Worm (Caenorhabditis elegans) whole organism, mixed stage, embryonic: ENCODE results near the gene wht-2.

ENCODE experiments used
- blmp-1 ChIP-seq: fragments of 150-350 bp; optimal IDR thresholded peaks from 2 replicates; lab custom pipeline; 2014; ENCODE audit warnings: missing biosample characterization, missing genetic modification characterization
- elt-1 ChIP-seq: sonication (generic microtip); optimal IDR thresholded peaks from 2 replicates; lab custom pipeline; 2017; ENCODE audit warnings: missing genetic modification characterization, mild to moderate bottlenecking, missing compliant biosample characterization, antibody characterized with exemption, moderate library complexity, borderline replicate concordance; ENCODE audit not compliant: insufficient read depth
- elt-3 ChIP-seq: fragments of 150-350 bp; optimal IDR thresholded peaks from 2 replicates; lab custom pipeline; 2014; ENCODE audit warnings: missing biosample characterization, missing genetic modification characterization
- ham-2 ChIP-seq: fragments of 200-800 bp; sonication (Bioruptor generic); optimal IDR thresholded peaks from 2 replicates; lab custom pipeline; 2018; ENCODE audit warnings: mild to moderate bottlenecking, missing genetic modification characterization, missing compliant biosample characterization
- lin-13 ChIP-seq: fragments of 150-350 bp; optimal IDR thresholded peaks from 2 replicates; lab custom pipeline; 2014; ENCODE audit warnings: missing biosample characterization, missing genetic modification characterization
- lsy-2 ChIP-seq: fragments of 150-350 bp; optimal IDR thresholded peaks from 2 replicates; lab custom pipeline; 2014; ENCODE audit warnings: missing biosample characterization, missing genetic modification characterization
- nhr-237 ChIP-seq: fragments of 150-350 bp; optimal IDR thresholded peaks from 2 replicates; lab custom pipeline; 2014; ENCODE audit warnings: missing biosample characterization, missing genetic modification characterization
- snpc-4 ChIP-seq: fragments of 150-350 bp; optimal IDR thresholded peaks from 2 replicates; lab custom pipeline; 2014; ENCODE audit warnings: missing biosample characterization, missing genetic modification characterization
- sptf-1 ChIP-seq: sonication (generic microtip); optimal IDR thresholded peaks from 2 replicates; lab custom pipeline; 2017; ENCODE audit warnings: mild to moderate bottlenecking, missing genetic modification characterization, moderate library complexity, missing compliant biosample characterization
- unc-39 ChIP-seq: fragments of 150-350 bp; optimal IDR thresholded peaks from 2 replicates; lab custom pipeline; 2014; ENCODE audit warnings: missing biosample characterization, missing genetic modification characterization
- unc-62 ChIP-seq: fragments of 150-350 bp; optimal IDR thresholded peaks from 2 replicates; lab custom pipeline; 2014; ENCODE audit warnings: missing biosample characterization, missing genetic modification reagents, missing genetic modification characterization
- ztf-11 ChIP-seq: fragments of 150-350 bp; optimal IDR thresholded peaks from 2 replicates; lab custom pipeline; 2014; ENCODE audit warnings: missing biosample characterization, missing genetic modification characterization

DNA sequence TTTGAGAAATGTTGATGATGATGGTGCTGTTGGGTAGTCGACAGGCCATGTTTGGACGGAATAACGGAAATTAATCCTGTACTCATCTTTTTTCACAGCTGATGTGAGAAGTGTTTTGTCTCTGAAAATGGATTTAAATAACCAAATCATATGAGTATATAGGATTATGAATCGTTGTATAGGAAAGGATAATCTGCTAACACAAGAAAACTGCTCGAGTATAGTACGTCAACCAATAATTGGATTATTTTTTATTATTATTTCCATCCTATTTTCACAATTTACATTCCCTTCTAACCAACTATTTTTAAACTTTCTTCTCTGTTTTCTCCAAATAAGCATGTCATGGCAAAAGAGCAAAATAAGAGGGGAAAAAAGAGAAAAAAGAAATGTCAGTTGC, 34.5 kb upstream of the wht-2 start:
- TF ChIP-seq ham-2 (GFP tag; lab: Kevin White, UChicago) (no peak), unc-39 (tag; lab: Kevin White, UChicago) (no peak), unc-62 (no peak), lsy-2 (tag; lab: Kevin White, UChicago) (no peak), nhr-237 (tag; lab: Kevin White, UChicago) (no peak), ztf-11 (tag; lab: Kevin White, UChicago) (no peak), elt-3 (no peak), lin-13 (tag; lab: Kevin White, UChicago) (no peak), snpc-4 (no peak), blmp-1 (tag; lab: Kevin White, UChicago) (no peak), sptf-1 (no peak), elt-1 (no peak)
